Worm (Caenorhabditis elegans) whole organism, L1 larva: ENCODE measurements around the gene bath-44.

Experiments
- C34B4.2 ChIP-seq: sonication (generic microtip); optimal IDR thresholded peaks from 2 replicates; lab custom pipeline; 2017; ENCODE audit warnings: mild to moderate bottlenecking, missing genetic modification characterization, missing compliant biosample characterization
- Y116A8C.19 ChIP-seq: sonication (generic microtip); optimal IDR thresholded peaks from 2 replicates; lab custom pipeline; 2016; ENCODE audit warnings: missing compliant biosample characterization, missing genetic modification characterization, borderline replicate concordance
- aha-1 ChIP-seq: fragments of 150-350 bp; optimal IDR thresholded peaks from 2 replicates; lab custom pipeline; 2014; ENCODE audit warnings: missing biosample characterization, missing genetic modification characterization
- aly-2 ChIP-seq: fragments of 150-350 bp; optimal IDR thresholded peaks from 2 replicates; lab custom pipeline; 2014; ENCODE audit warnings: missing biosample characterization, missing genetic modification characterization
- blmp-1 ChIP-seq: fragments of 150-350 bp; optimal IDR thresholded peaks from 2 replicates; lab custom pipeline; 2014; ENCODE audit warnings: missing biosample characterization, missing genetic modification characterization
- ceh-82 ChIP-seq, 3 experiments: fragments of 150-350 bp in 1 of 3; sonication (generic microtip) in 2 of 3; optimal IDR thresholded peaks; 2 replicates each; lab custom pipeline; 2014 to 2017; ENCODE audit warnings: missing biosample characterization in 3 of 3, missing genetic modification characterization in 3 of 3
- dpl-1 ChIP-seq, 3 experiments: fragments of 150-350 bp in 2 of 3; sonication (generic microtip) in 1 of 3; optimal IDR thresholded peaks; 2 replicates each; lab custom pipeline; 2014 to 2017; ENCODE audit warnings: missing biosample characterization in 3 of 3, missing genetic modification characterization in 3 of 3, missing genetic modification reagents in 3 of 3
- efl-1 ChIP-seq, 4 experiments: fragments of 150-350 bp; optimal IDR thresholded peaks in 3 of 4; peaks in 1 of 4; 1 replicate in 1 of 4; 2 replicates in 3 of 4; lab custom pipeline; 2014; ENCODE audit warnings: missing biosample characterization in 2 of 4, missing genetic modification characterization in 2 of 4, missing genetic modification reagents in 2 of 4
- egl-27 ChIP-seq, 2 experiments: fragments of 150-350 bp in 1 of 2; sonication (generic microtip); optimal IDR thresholded peaks; 3 replicates each; lab custom pipeline; 2017 to 2018; ENCODE audit warnings: missing biosample characterization in 2 of 2, missing genetic modification characterization in 2 of 2, missing genetic modification reagents in 2 of 2
- fkh-4 ChIP-seq: sonication (generic microtip); optimal IDR thresholded peaks from 2 replicates; lab custom pipeline; 2016; ENCODE audit warnings: missing compliant biosample characterization, missing genetic modification characterization, borderline replicate concordance
- fkh-8 ChIP-seq: sonication (generic microtip); optimal IDR thresholded peaks from 2 replicates; lab custom pipeline; 2016; ENCODE audit warnings: mild to moderate bottlenecking, missing genetic modification characterization, missing compliant biosample characterization
- fos-1 ChIP-seq: fragments of 150-350 bp; optimal IDR thresholded peaks from 2 replicates; lab custom pipeline; 2014; ENCODE audit warnings: missing biosample characterization, missing genetic modification characterization
- hpl-2 ChIP-seq: fragments of 150-350 bp; optimal IDR thresholded peaks from 2 replicates; lab custom pipeline; 2014; ENCODE audit warnings: missing biosample characterization, missing genetic modification reagents, missing genetic modification characterization
- irx-1 ChIP-seq: sonication (generic microtip); optimal IDR thresholded peaks from 2 replicates; lab custom pipeline; 2016; ENCODE audit warnings: missing genetic modification characterization, missing compliant biosample characterization
- isw-1 ChIP-seq: fragments of 200-800 bp; sonication (Bioruptor generic); IDR thresholded peaks from 2 replicates; pipeline ENCODE4 v1.3.6; 2022; ENCODE audit warnings: missing genetic modification characterization, missing compliant biosample characterization
- lin-14 ChIP-seq: fragments of 200-800 bp; sonication (Bioruptor generic); optimal IDR thresholded peaks from 2 replicates; lab custom pipeline; 2018; ENCODE audit warnings: mild to moderate bottlenecking, missing genetic modification characterization, moderate library complexity, missing compliant biosample characterization
- lin-35 ChIP-seq, 2 experiments: fragments of 150-350 bp; optimal IDR thresholded peaks; 2 replicates each; lab custom pipeline; 2014; ENCODE audit warnings: missing biosample characterization in 2 of 2, missing genetic modification characterization in 2 of 2, missing genetic modification reagents in 2 of 2
- lsy-2 ChIP-seq, 2 experiments: fragments of 150-350 bp; optimal IDR thresholded peaks; 2 replicates each; lab custom pipeline; 2014; ENCODE audit warnings: missing biosample characterization in 2 of 2, missing genetic modification characterization in 2 of 2
- mab-9 ChIP-seq: fragments of 200-800 bp; sonication (Bioruptor generic); IDR thresholded peaks from 2 replicates; pipeline ENCODE4 v1.3.6; 2022; ENCODE audit warnings: missing genetic modification reagents, missing genetic modification characterization, missing compliant biosample characterization
- mdl-1 ChIP-seq, 2 experiments: fragments of 150-350 bp; optimal IDR thresholded peaks; 2 replicates each; lab custom pipeline; 2014 to 2017; ENCODE audit warnings: missing biosample characterization in 2 of 2, missing genetic modification characterization in 2 of 2, inconsistent platforms in 1 of 2
- nhr-19 ChIP-seq: fragments of 200-800 bp; sonication (Bioruptor generic); conservative IDR thresholded peaks from 2 replicates; pipeline ENCODE4 v1.3.6; 2022; ENCODE audit warnings: missing genetic modification characterization, missing compliant biosample characterization
- nhr-20 ChIP-seq: sonication (generic microtip); optimal IDR thresholded peaks from 2 replicates; lab custom pipeline; 2016; ENCODE audit warnings: mild to moderate bottlenecking, missing genetic modification characterization, missing compliant biosample characterization
- nhr-237 ChIP-seq: fragments of 150-350 bp; optimal IDR thresholded peaks from 2 replicates; lab custom pipeline; 2014; ENCODE audit warnings: missing biosample characterization, missing genetic modification characterization
- nhr-28 ChIP-seq: fragments of 150-350 bp; optimal IDR thresholded peaks from 2 replicates; lab custom pipeline; 2014; ENCODE audit warnings: missing biosample characterization, missing genetic modification characterization
- nhr-47 ChIP-seq: sonication (generic microtip); optimal IDR thresholded peaks from 2 replicates; lab custom pipeline; 2016; ENCODE audit warnings: mild to moderate bottlenecking, missing genetic modification characterization, moderate library complexity, missing compliant biosample characterization
- nhr-71 ChIP-seq: sonication (generic microtip); optimal IDR thresholded peaks from 2 replicates; lab custom pipeline; 2016; ENCODE audit warnings: mild to moderate bottlenecking, missing genetic modification characterization, moderate library complexity, missing compliant biosample characterization
- nhr-85 ChIP-seq: sonication (generic microtip); peaks from one replicate; lab custom pipeline; 2016; ENCODE audit warnings: missing genetic modification characterization, inconsistent platforms, missing compliant biosample characterization
- nhr-90 ChIP-seq: sonication (generic microtip); optimal IDR thresholded peaks from 2 replicates; lab custom pipeline; 2016; ENCODE audit warnings: mild to moderate bottlenecking, missing genetic modification characterization, missing compliant biosample characterization; ENCODE audit not compliant: poor library complexity
- rnt-1 ChIP-seq: sonication (generic microtip); optimal IDR thresholded peaks from 2 replicates; lab custom pipeline; 2016; ENCODE audit warnings: mild to moderate bottlenecking, missing genetic modification characterization, moderate library complexity, missing compliant biosample characterization
- skn-1 ChIP-seq: fragments of 150-350 bp; optimal IDR thresholded peaks from 2 replicates; lab custom pipeline; 2014; ENCODE audit warnings: missing biosample characterization, missing genetic modification characterization
- snpc-4 ChIP-seq: fragments of 150-350 bp; optimal IDR thresholded peaks from 2 replicates; lab custom pipeline; 2014; ENCODE audit warnings: missing biosample characterization, missing genetic modification characterization
- snu-23 ChIP-seq: sonication (generic microtip); optimal IDR thresholded peaks from 2 replicates; lab custom pipeline; 2016; ENCODE audit warnings: missing genetic modification characterization, missing compliant biosample characterization
- sox-4 ChIP-seq: sonication (generic microtip); optimal IDR thresholded peaks from 2 replicates; lab custom pipeline; 2016; ENCODE audit warnings: missing genetic modification characterization, missing compliant biosample characterization
- sup-37 ChIP-seq: fragments of 200-800 bp; sonication (Bioruptor generic); optimal IDR thresholded peaks from 2 replicates; lab custom pipeline; 2018; ENCODE audit warnings: mild to moderate bottlenecking, missing genetic modification characterization, missing compliant biosample characterization
- swsn-7 ChIP-seq: sonication (generic microtip); optimal IDR thresholded peaks from 2 replicates; lab custom pipeline; 2016; ENCODE audit warnings: missing genetic modification characterization, missing compliant biosample characterization
- tbx-2 ChIP-seq: sonication (generic microtip); optimal IDR thresholded peaks from 2 replicates; lab custom pipeline; 2016; ENCODE audit warnings: missing genetic modification characterization, missing compliant biosample characterization
- unc-86 ChIP-seq: sonication (generic microtip); optimal IDR thresholded peaks from 2 replicates; lab custom pipeline; 2016; ENCODE audit warnings: missing genetic modification characterization, missing compliant biosample characterization
- xbp-1 ChIP-seq: sonication (generic microtip); optimal IDR thresholded peaks from 2 replicates; lab custom pipeline; 2016; ENCODE audit warnings: missing genetic modification characterization, missing compliant biosample characterization
- zip-4 ChIP-seq: fragments of 200-800 bp; sonication (Bioruptor generic); optimal IDR thresholded peaks from 2 replicates; lab custom pipeline; 2018; ENCODE audit warnings: mild to moderate bottlenecking, missing genetic modification characterization, moderate library complexity, missing compliant biosample characterization

bath-44 gene

ce11 chrII:7385442-7385841 is 9.3 kb upstream of the bath-44 start, which contains the start of gene sre-3:
TSS of gene sre-3 (plus strand) at chrII:7385742.
- TF ChIP-seq nhr-85 (tag; lab: Kevin White, UChicago) (no peak), xbp-1 (tag; lab: Kevin White, UChicago) (no peak), aha-1 (no peak), sup-37 (GFP tag; lab: Kevin White, UChicago) (no peak), dpl-1 (GFP tag; optimal IDR thresholded peaks at IDR 0.05; lab: Kevin White, UChicago) (no peak), irx-1 (tag; lab: Kevin White, UChicago) (no peak), ceh-82 (tag; optimal IDR thresholded peaks at IDR 0.05; lab: Kevin White, UChicago) (no peak), unc-86 (tag; lab: Kevin White, UChicago) (no peak), sox-4 (tag; lab: Kevin White, UChicago) (no peak), efl-1 (optimal IDR thresholded peaks at IDR 0.05; lab: Kevin White, UChicago) (no peak), efl-1 (GFP tag; optimal IDR thresholded peaks at IDR 0.05 in 1 of 2; lab: Kevin White, UChicago) (no peak), zip-4 (GFP tag; lab: Kevin White, UChicago) (no peak), mdl-1 (tag; optimal IDR thresholded peaks at IDR 0.05; lab: Kevin White, UChicago) (no peak), fkh-4 (tag; lab: Kevin White, UChicago) (no peak), C34B4.2 (no peak)
- TF ChIP-seq, all 84 proteins: peak for 0

- peak; percentile 5 for TF ChIP-seq lin-14 (GFP tag; lab: Kevin White, UChicago)
- TF ChIP-seq fos-1 (tag; lab: Kevin White, UChicago), result no peak
- TF ChIP-seq snpc-4, result no peak
- peak; percentile 37 for TF ChIP-seq nhr-85 (tag; lab: Kevin White, UChicago)
- TF ChIP-seq, all 84 proteins: peak for 2
Observed at ce11 chrII:7390335-7390734, 4.4 kb upstream of the bath-44 start.

ce11 chrII:7392052-7392694 is 2.6 kb upstream of the bath-44 start:
- TF ChIP-seq nhr-19 (peak; percentile 32; the same call in 1 of the 2 replicates), xbp-1 (tag; lab: Kevin White, UChicago) (peak; percentile 53), fos-1 (tag; lab: Kevin White, UChicago) (no peak), mdl-1 (tag; optimal IDR thresholded peaks at IDR 0.05; lab: Kevin White, UChicago) (peak in 1 of 2 experiments; percentile 42), dpl-1 (GFP tag; optimal IDR thresholded peaks at IDR 0.05; lab: Kevin White, UChicago) (peak in 2 of 3 experiments; percentile 1 to 3), tbx-2 (tag; lab: Kevin White, UChicago) (peak; percentile 37), fkh-8 (peak; percentile 52), efl-1 (optimal IDR thresholded peaks at IDR 0.05; lab: Kevin White, UChicago) (peak; percentile 42 to 62), efl-1 (GFP tag; optimal IDR thresholded peaks at IDR 0.05 in 1 of 2; lab: Kevin White, UChicago) (peak; percentile 12 to 93), isw-1 (peak; percentile 24; the same call in 1 of the 2 replicates), nhr-85 (tag; lab: Kevin White, UChicago) (peak; percentile 82), irx-1 (tag; lab: Kevin White, UChicago) (no peak), lsy-2 (tag; optimal IDR thresholded peaks at IDR 0.05; lab: Kevin White, UChicago) (peak; percentile 6 to 69), ceh-82 (tag; optimal IDR thresholded peaks at IDR 0.05; lab: Kevin White, UChicago) (peak; percentile 50 to 76 (median 71)), aly-2 (tag; lab: Kevin White, UChicago) (no peak), nhr-90 (tag; lab: Kevin White, UChicago) (peak; percentile 33), nhr-47 (peak; percentile 36), lin-35 (GFP tag; optimal IDR thresholded peaks at IDR 0.05; lab: Kevin White, UChicago) (peak; percentile 34 to 44), zip-4 (GFP tag; lab: Kevin White, UChicago) (peak; percentile 75), snu-23 (peak; percentile 67), nhr-71 (tag; lab: Kevin White, UChicago) (peak; percentile 77), blmp-1 (tag; lab: Kevin White, UChicago) (peak; percentile 57), nhr-20 (tag; lab: Kevin White, UChicago) (peak; percentile 66), skn-1 (tag; lab: Kevin White, UChicago) (peak; percentile 76), hpl-2 (no peak), mab-9 (GFP tag; lab: Robert Waterston, UW) (no peak), nhr-28 (tag; lab: Kevin White, UChicago) (no peak), swsn-7 (peak; percentile 33), lin-14 (GFP tag; lab: Kevin White, UChicago) (peak; percentile 87), Y116A8C.19 (tag; lab: Kevin White, UChicago) (no peak), nhr-237 (tag; lab: Kevin White, UChicago) (peak; percentile 53), egl-27 (tag; optimal IDR thresholded peaks at IDR 0.05; lab: Kevin White, UChicago) (peak; percentile 46 to 68), rnt-1 (tag; lab: Kevin White, UChicago) (peak; percentile 38)
